Fruit fly (Drosophila melanogaster) whole organism, embryonic: ENCODE results near the gene Ir75b.

Experiments used
- Atf6 ChIP-seq: fragments of 200-800 bp; sonication (Bioruptor generic); IDR thresholded peaks from 2 replicates; pipeline ENCODE4 v1.3.6; 2022; ENCODE audit warnings: missing biosample characterization, missing genetic modification characterization
- CG1024 ChIP-seq: fragments of 200-800 bp; sonication (Bioruptor generic); IDR thresholded peaks from 2 replicates; pipeline ENCODE4 v1.3.6; 2022; ENCODE audit warnings: missing biosample characterization, missing genetic modification characterization
- CG10979 ChIP-seq: fragments of 200-800 bp; sonication (Bioruptor generic); optimal IDR thresholded peaks from 2 replicates; lab custom pipeline; 2018; ENCODE audit warnings: missing biosample characterization, mild to moderate bottlenecking, missing genetic modification characterization, moderate library complexity
- CG1233 ChIP-seq: fragments of 200-800 bp; sonication (Bioruptor generic); optimal IDR thresholded peaks from 4 replicates; lab custom pipeline; 2018; ENCODE audit warnings: missing biosample characterization, mild to moderate bottlenecking, missing genetic modification characterization
- CG15269 ChIP-seq: fragments of 200-800 bp; sonication (Bioruptor generic); optimal IDR thresholded peaks from 2 replicates; lab custom pipeline; 2018; ENCODE audit warnings: missing biosample characterization, mild to moderate bottlenecking, missing genetic modification characterization, moderate library complexity
- CG17361 ChIP-seq: fragments of 200-800 bp; sonication (Bioruptor generic); IDR thresholded peaks from 3 replicates; pipeline ENCODE4 v1.3.6; 2022; ENCODE audit warnings: missing biosample characterization, missing genetic modification characterization
- CG17385 ChIP-seq: fragments of 200-800 bp; sonication (Bioruptor generic); optimal IDR thresholded peaks from 3 replicates; lab custom pipeline; 2018; ENCODE audit warnings: missing biosample characterization, mild to moderate bottlenecking, missing genetic modification characterization
- CG3163 ChIP-seq: fragments of 200-800 bp; sonication (Bioruptor generic); optimal IDR thresholded peaks from 3 replicates; lab custom pipeline; 2016; ENCODE audit warnings: missing biosample characterization, missing genetic modification characterization
- CG33557 ChIP-seq: fragments of 200-800 bp; sonication (Bioruptor generic); optimal IDR thresholded peaks from 2 replicates; lab custom pipeline; 2019; ENCODE audit warnings: missing biosample characterization, mild to moderate bottlenecking, missing genetic modification characterization, moderate library complexity
- CG3726 ChIP-seq: fragments of 200-800 bp; sonication (Bioruptor generic); IDR thresholded peaks from 3 replicates; pipeline ENCODE4, ENCODE4 v1.3.6; 2022; ENCODE audit warnings: missing biosample characterization, missing genetic modification characterization
- CG42726 ChIP-seq: fragments of 200-800 bp; sonication (Bioruptor generic); IDR thresholded peaks from 2 replicates; pipeline ENCODE4 v1.3.6; 2022; ENCODE audit warnings: missing biosample characterization, missing genetic modification characterization; ENCODE audit not compliant: partially characterized antibody
- CG4424 ChIP-seq: fragments of 200-800 bp; sonication (Bioruptor generic); optimal IDR thresholded peaks from 3 replicates; lab custom pipeline; 2016; ENCODE audit warnings: missing biosample characterization, missing genetic modification characterization
- CG4854 ChIP-seq: fragments of 200-800 bp; sonication (Bioruptor generic); optimal IDR thresholded peaks from 2 replicates; lab custom pipeline; 2016; ENCODE audit warnings: missing biosample characterization, missing genetic modification characterization, inconsistent platforms
- CG6272 ChIP-seq: fragments of 200-800 bp; sonication (Bioruptor generic); IDR thresholded peaks from 2 replicates; pipeline ENCODE4 v1.3.6; 2022; ENCODE audit warnings: missing biosample characterization, missing genetic modification characterization
- CG8359 ChIP-seq: fragments of 200-800 bp; sonication (Bioruptor generic); optimal IDR thresholded peaks from 2 replicates; lab custom pipeline; 2017; ENCODE audit warnings: missing biosample characterization, mild to moderate bottlenecking, missing genetic modification characterization, borderline replicate concordance
- CG9876 ChIP-seq: fragments of 200-800 bp; sonication (Bioruptor generic); optimal IDR thresholded peaks from 2 replicates; lab custom pipeline; 2016; ENCODE audit warnings: missing biosample characterization, missing genetic modification characterization
- CG9932 ChIP-seq: fragments of 200-800 bp; sonication (Bioruptor generic); IDR thresholded peaks from 2 replicates; pipeline ENCODE4 v1.3.6; 2022; ENCODE audit warnings: missing biosample characterization, missing genetic modification characterization
- CTCF ChIP-seq: fragments of 200-800 bp; sonication (Bioruptor generic); optimal IDR thresholded peaks from 2 replicates; lab custom pipeline; 2017; ENCODE audit warnings: missing biosample characterization, mild to moderate bottlenecking, missing genetic modification characterization, moderate library complexity
- Deaf1 ChIP-seq: fragments of 200-800 bp; optimal IDR thresholded peaks from 3 replicates; lab custom pipeline; 2019; ENCODE audit warnings: missing biosample characterization, mild to moderate bottlenecking, missing genetic modification characterization, moderate library complexity
- Dll ChIP-seq: fragments of 200-800 bp; sonication (Bioruptor generic); IDR thresholded peaks from 4 replicates; pipeline ENCODE4 v1.3.6; 2022; ENCODE audit warnings: missing biosample characterization, missing genetic modification characterization; ENCODE audit not compliant: partially characterized antibody
- Dref ChIP-seq: fragments of 200-800 bp; sonication (Bioruptor generic); IDR thresholded peaks from 2 replicates; pipeline ENCODE4 v1.3.6; 2022; ENCODE audit warnings: missing biosample characterization, missing genetic modification characterization
- H15 ChIP-seq: fragments of 200-800 bp; sonication (Bioruptor generic); IDR thresholded peaks from 3 replicates; pipeline ENCODE4 v1.3.6; 2022; ENCODE audit warnings: missing biosample characterization, missing genetic modification characterization
- Hey ChIP-seq: fragments of 200-800 bp; sonication (Bioruptor generic); optimal IDR thresholded peaks from 3 replicates; lab custom pipeline; 2018; ENCODE audit warnings: missing biosample characterization, mild to moderate bottlenecking, missing genetic modification characterization
- HmgZ ChIP-seq: fragments of 200-800 bp; sonication (Bioruptor generic); optimal IDR thresholded peaks from 2 replicates; lab custom pipeline; 2018; ENCODE audit warnings: missing biosample characterization, mild to moderate bottlenecking, missing genetic modification characterization
- NK7.1 ChIP-seq: fragments of 200-800 bp; sonication (Bioruptor generic); optimal IDR thresholded peaks from 3 replicates; lab custom pipeline; 2016; ENCODE audit warnings: missing biosample characterization, missing genetic modification characterization
- Optix ChIP-seq: fragments of 200-800 bp; sonication (Bioruptor generic); IDR thresholded peaks from 3 replicates; pipeline ENCODE4 v1.3.6; 2022; ENCODE audit warnings: missing biosample characterization, missing genetic modification characterization
- Ptx1 ChIP-seq: fragments of 200-800 bp; sonication (Bioruptor generic); IDR thresholded peaks from 2 replicates; pipeline ENCODE4 v1.3.6; 2022; ENCODE audit warnings: missing biosample characterization, missing genetic modification characterization
- Tbp ChIP-seq: fragments of >200 bp; optimal IDR thresholded peaks from 2 replicates; lab custom pipeline; 2018; ENCODE audit warnings: missing biosample characterization, missing genetic modification characterization
- Trl ChIP-seq, 3 experiments: fragments of >200 bp in 2 of 3; fragments of 200-800 bp in 1 of 3; sonication (Bioruptor generic) in 1 of 3; optimal IDR thresholded peaks; 2 replicates in 1 of 3; 3 replicates in 2 of 3; lab custom pipeline; 2016 to 2017; ENCODE audit warnings: missing biosample characterization in 1 of 3, missing genetic modification characterization in 1 of 3
- Xbp1 ChIP-seq: fragments of 200-800 bp; sonication (Bioruptor generic); optimal IDR thresholded peaks from 3 replicates; lab custom pipeline; 2016; ENCODE audit warnings: missing biosample characterization, mild to moderate bottlenecking, missing genetic modification characterization
- al ChIP-seq: fragments of 200-800 bp; sonication (Bioruptor generic); IDR thresholded peaks from 2 replicates; pipeline ENCODE4 v1.3.6; 2022; ENCODE audit warnings: missing biosample characterization, missing genetic modification characterization
- aop ChIP-seq: fragments of 200-800 bp; sonication (Bioruptor generic); IDR thresholded peaks from 2 replicates; pipeline ENCODE4 v1.3.6; 2022; ENCODE audit warnings: missing biosample characterization, missing genetic modification characterization
- chif ChIP-seq, 2 experiments: fragments of 200-800 bp; sonication (Bioruptor generic); optimal IDR thresholded peaks; 3 replicates each; lab custom pipeline; 2016; ENCODE audit warnings: missing biosample characterization in 2 of 2, missing genetic modification characterization in 2 of 2
- dan ChIP-seq: fragments of 200-800 bp; sonication (Bioruptor generic); IDR thresholded peaks from 2 replicates; pipeline ENCODE4 v1.3.6; 2022; ENCODE audit warnings: missing biosample characterization, missing genetic modification characterization
- dimm ChIP-seq: fragments of 200-800 bp; sonication (Bioruptor generic); IDR thresholded peaks from 2 replicates; pipeline ENCODE4 v1.3.6; 2022; ENCODE audit warnings: missing biosample characterization, missing genetic modification characterization
- dm ChIP-seq: fragments of 200-800 bp; sonication (Bioruptor generic); optimal IDR thresholded peaks from 3 replicates; lab custom pipeline; 2016; ENCODE audit warnings: missing biosample characterization, missing genetic modification characterization
- dmrt99B ChIP-seq: fragments of 200-800 bp; sonication (Bioruptor generic); optimal IDR thresholded peaks from 2 replicates; lab custom pipeline; 2018; ENCODE audit warnings: missing biosample characterization, mild to moderate bottlenecking, missing genetic modification characterization, moderate library complexity
- emc ChIP-seq: fragments of 200-800 bp; sonication (Bioruptor generic); optimal IDR thresholded peaks from 2 replicates; lab custom pipeline; 2016; ENCODE audit warnings: missing biosample characterization, missing genetic modification characterization
- esg ChIP-seq: fragments of 200-800 bp; sonication (Bioruptor generic); conservative IDR thresholded peaks from 2 replicates; pipeline ENCODE4 v1.3.6; 2022; ENCODE audit warnings: missing biosample characterization, missing genetic modification characterization
- fd3F ChIP-seq: fragments of 200-800 bp; sonication (Bioruptor generic); optimal IDR thresholded peaks from 2 replicates; lab custom pipeline; 2018; ENCODE audit warnings: missing biosample characterization, mild to moderate bottlenecking, missing genetic modification characterization, moderate library complexity
- fru ChIP-seq: fragments of >200 bp; optimal IDR thresholded peaks from 2 replicates; lab custom pipeline; 2017
- luna ChIP-seq: fragments of 200-800 bp; sonication (Bioruptor generic); optimal IDR thresholded peaks from 2 replicates; lab custom pipeline; 2016; ENCODE audit warnings: missing biosample characterization, missing genetic modification characterization
- mirr ChIP-seq: fragments of 200-800 bp; sonication (Bioruptor generic); optimal IDR thresholded peaks from 3 replicates; lab custom pipeline; 2018; ENCODE audit warnings: missing biosample characterization, mild to moderate bottlenecking, missing genetic modification characterization
- odd ChIP-seq: fragments of 200-800 bp; sonication (Bioruptor generic); optimal IDR thresholded peaks from 2 replicates; lab custom pipeline; 2017; ENCODE audit warnings: missing biosample characterization, mild to moderate bottlenecking, missing genetic modification characterization
- otp ChIP-seq: fragments of 200-800 bp; sonication (Bioruptor generic); IDR thresholded peaks from 3 replicates; pipeline ENCODE4, ENCODE4 v1.3.6; 2022; ENCODE audit warnings: missing biosample characterization, missing genetic modification characterization
- pita ChIP-seq: fragments of 200-800 bp; sonication (Bioruptor generic); optimal IDR thresholded peaks from 2 replicates; lab custom pipeline; 2017; ENCODE audit warnings: missing biosample characterization, mild to moderate bottlenecking, missing genetic modification characterization
- prd ChIP-seq, 3 experiments: fragments of >200 bp in 2 of 3; fragments of 200-800 bp in 1 of 3; sonication (Bioruptor generic) in 1 of 3; optimal IDR thresholded peaks in 2 of 3; IDR thresholded peaks in 1 of 3; 2 replicates in 2 of 3; 3 replicates in 1 of 3; pipeline versions ENCODE4 v1.3.6 to Lab custom; 2017 to 2022; ENCODE audit warnings: missing biosample characterization in 1 of 3, missing genetic modification characterization in 1 of 3
- stwl ChIP-seq: fragments of 200-800 bp; sonication (Bioruptor generic); optimal IDR thresholded peaks from 3 replicates; lab custom pipeline; 2018; ENCODE audit warnings: missing biosample characterization, mild to moderate bottlenecking, missing genetic modification characterization, moderate library complexity
- tgo ChIP-seq: fragments of 200-800 bp; sonication (Bioruptor generic); IDR thresholded peaks from 3 replicates; pipeline ENCODE4 v1.3.6; 2022; ENCODE audit warnings: missing biosample characterization, missing genetic modification characterization

Ir75b gene

DNA sequence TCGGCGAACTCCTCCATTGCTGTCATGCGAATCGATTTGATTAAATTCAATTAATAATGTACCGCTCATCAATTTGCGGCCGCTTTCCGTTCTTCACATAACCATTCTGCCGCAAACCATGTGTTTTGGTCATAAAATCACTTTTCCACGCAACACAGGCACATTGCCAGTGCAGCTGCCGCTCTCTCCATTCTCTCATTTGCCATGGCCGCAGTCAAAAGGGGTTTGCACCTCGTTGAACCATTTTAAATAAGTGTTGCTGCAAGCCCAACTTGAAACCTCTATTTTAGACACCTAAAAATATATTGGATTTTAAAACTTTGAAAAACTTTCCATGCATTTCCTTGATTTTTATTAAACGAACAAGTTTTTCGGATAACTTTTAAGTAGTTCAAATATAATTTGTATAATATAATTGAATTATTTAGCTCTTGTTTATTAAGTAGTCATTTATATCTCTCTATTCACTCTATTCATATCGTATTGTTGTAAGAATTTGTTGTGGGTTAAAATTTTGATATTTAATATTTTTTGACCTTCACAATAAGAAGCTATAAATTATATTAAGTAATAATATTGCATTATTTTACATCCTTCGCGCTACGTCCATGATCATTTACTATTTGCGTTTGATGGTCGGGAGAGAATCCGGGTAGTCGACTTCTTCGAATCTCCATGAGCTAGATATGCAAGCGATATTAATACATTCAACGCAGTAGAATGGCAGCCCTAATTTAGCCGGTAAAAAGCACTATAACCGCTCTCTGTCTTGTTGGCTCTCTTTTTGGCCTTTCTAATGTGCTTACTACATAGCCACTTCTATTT is 36.9 kb upstream of the Ir75b start, which contains the start of gene CG5535 (continued):
- peak; percentile 79 for TF ChIP-seq CG33557 (GFP tag; lab: Kevin White, UChicago)
- TF ChIP-seq odd (GFP tag; lab: Kevin White, UChicago), result peak; percentile 85
- TF ChIP-seq tgo, result peak; percentile 60; the same call in 2 of the 3 replicates
- TF ChIP-seq CTCF (GFP tag; lab: Kevin White, UChicago), result peak; percentile 7
- TF ChIP-seq CG3163 (GFP tag; lab: Kevin White, UChicago), result no peak
- peak; percentile 74 for TF ChIP-seq Xbp1 (GFP tag; lab: Kevin White, UChicago)
- peak; percentile 85 for TF ChIP-seq dmrt99B (tag; lab: Kevin White, UChicago)
- TF ChIP-seq CG4854, result no peak
- TF ChIP-seq Tbp (GFP tag; lab: Kevin White, UChicago), result no peak
- no peak for TF ChIP-seq pita (GFP tag; lab: Kevin White, UChicago)
- peak; percentile 86 for TF ChIP-seq CG10979 (tag; lab: Kevin White, UChicago)
- no peak for TF ChIP-seq dan (GFP tag; lab: Robert Waterston, UW)
- TF ChIP-seq dimm (GFP tag; lab: Robert Waterston, UW), result no peak
- peak; percentile 67 for TF ChIP-seq fd3F (GFP tag; lab: Kevin White, UChicago)
- TF ChIP-seq CG17361 (GFP tag; lab: Robert Waterston, UW), result peak; percentile 99
- TF ChIP-seq NK7.1 (GFP tag; lab: Kevin White, UChicago), result no peak
- TF ChIP-seq Dref (GFP tag; lab: Robert Waterston, UW), result no peak
- TF ChIP-seq CG6272 (GFP tag; lab: Robert Waterston, UW), result peak; percentile 55
- no peak for TF ChIP-seq fru (lab: Kevin White, UChicago)
- TF ChIP-seq HmgZ (tag; lab: Kevin White, UChicago), result peak; percentile 44
- peak; percentile 86 for TF ChIP-seq CG4424 (GFP tag; lab: Kevin White, UChicago)
- TF ChIP-seq CG1233 (GFP tag; lab: Kevin White, UChicago), result peak; percentile 87
- TF ChIP-seq emc (GFP tag; lab: Kevin White, UChicago), result no peak
- no peak for TF ChIP-seq prd (optimal IDR thresholded peaks at IDR 0.05; lab: Kevin White, UChicago)
- TF ChIP-seq prd (GFP tag; IDR thresholded peaks at IDR 0.05; lab: Robert Waterston, UW), result peak; percentile 62
- peak; percentile 38 for TF ChIP-seq dm (GFP tag; lab: Kevin White, UChicago)
- TF ChIP-seq Deaf1, result peak; percentile 45
- TF ChIP-seq chif (GFP tag; optimal IDR thresholded peaks at IDR 0.05; lab: Kevin White, UChicago), result peak in 1 of 2 experiments; percentile 41
- TF ChIP-seq al (GFP tag; lab: Robert Waterston, UW), result peak; percentile 40; the same call in 1 of the 2 replicates
- TF ChIP-seq CG8359 (GFP tag; lab: Kevin White, UChicago), result peak; percentile 48
- peak; percentile 84 for TF ChIP-seq CG15269
- TF ChIP-seq mirr (GFP tag; lab: Kevin White, UChicago), result peak; percentile 36
- peak; percentile 35; the same call in 1 of the 3 replicates for TF ChIP-seq H15
- TF ChIP-seq stwl (tag; lab: Kevin White, UChicago), result peak; percentile 20
- TF ChIP-seq esg (GFP tag; lab: Robert Waterston, UW), result peak; percentile 61
- peak; percentile 72 for TF ChIP-seq otp (GFP tag; lab: Robert Waterston, UW)
- peak; percentile 42 to 60 for TF ChIP-seq Trl (optimal IDR thresholded peaks at IDR 0.05; lab: Kevin White, UChicago)
- peak; percentile 69 for TF ChIP-seq Trl (GFP tag; optimal IDR thresholded peaks at IDR 0.05; lab: Kevin White, UChicago)
- TF ChIP-seq CG9932 (GFP tag; lab: Robert Waterston, UW), result peak; percentile 64
- peak; percentile 28 for TF ChIP-seq CG9876 (GFP tag; lab: Kevin White, UChicago)
- no peak for TF ChIP-seq Dll (GFP tag; lab: Robert Waterston, UW)
- TF ChIP-seq Atf6 (GFP tag; lab: Robert Waterston, UW), result no peak; the same call in 1 of the 2 replicates
- TF ChIP-seq CG1024 (GFP tag; lab: Robert Waterston, UW), result peak; percentile 64; the same call in 1 of the 2 replicates
- no peak for TF ChIP-seq luna
- no peak for TF ChIP-seq CG42726 (GFP tag; lab: Robert Waterston, UW)
- TF ChIP-seq CG3726 (GFP tag; lab: Robert Waterston, UW), result no peak; the same call in 2 of the 3 replicates
- no peak for TF ChIP-seq Hey (tag; lab: Kevin White, UChicago)
- TF ChIP-seq Ptx1, result peak; percentile 60
- TF ChIP-seq CG17385 (GFP tag; lab: Kevin White, UChicago), result peak; percentile 80
- TF ChIP-seq aop (GFP tag; lab: Robert Waterston, UW), result peak; percentile 68; the same call in 1 of the 2 replicates
- TF ChIP-seq Optix (GFP tag; lab: Robert Waterston, UW), result peak; percentile 28; the same call in 2 of the 3 replicates
